Fruit fly (Drosophila melanogaster): ENCODE results near the gene X11Lbeta.

X11Lbeta gene

dm6 chrX:10621202-10621990 lies 6.1 kb upstream of the X11Lbeta start (continued):
- no peak for TF ChIP-seq MESR4 (GFP tag; optimal IDR thresholded peaks at IDR 0.05)
- TF ChIP-seq grn (GFP tag; optimal IDR thresholded peaks at IDR 0.05), result no peak
- no peak for TF ChIP-seq zen2 (GFP tag; IDR thresholded peaks at IDR 0.05; ENCODE audit: partially characterized antibody)
- TF ChIP-seq nerfin-1 (tag; optimal IDR thresholded peaks at IDR 0.05), result peak; percentile 9
- no peak for TF ChIP-seq gfzf (GFP tag; optimal IDR thresholded peaks at IDR 0.05)
- no peak for TF ChIP-seq Nf-YB (GFP tag; optimal IDR thresholded peaks at IDR 0.05)
- no peak for TF ChIP-seq Oaz (GFP tag; IDR thresholded peaks at IDR 0.05)
- no peak for TF ChIP-seq CG13296 (GFP tag; optimal IDR thresholded peaks at IDR 0.05)
- no peak for TF ChIP-seq Mad (GFP tag; optimal IDR thresholded peaks at IDR 0.05)
- no peak for TF ChIP-seq Blimp-1 (GFP tag; optimal IDR thresholded peaks at IDR 0.05)
- TF ChIP-seq seq (GFP tag; IDR thresholded peaks at IDR 0.05), result 0 out of 2 replicates have a peak, but pooled peaks have one; percentile 27
- peak; percentile 57 for TF ChIP-seq Hey (tag; optimal IDR thresholded peaks at IDR 0.05)
- TF ChIP-seq mam (GFP tag; optimal IDR thresholded peaks at IDR 0.05), result no peak
- TF ChIP-seq CG7556 (GFP tag; optimal IDR thresholded peaks at IDR 0.05), result no peak
- TF ChIP-seq cg (GFP tag; optimal IDR thresholded peaks at IDR 0.05), result peak; percentile 55
- TF ChIP-seq onecut (GFP tag; IDR thresholded peaks at IDR 0.05), result no peak
- no peak for TF ChIP-seq CG5245 (GFP tag; optimal IDR thresholded peaks at IDR 0.05)
- TF ChIP-seq Ets97D (GFP tag; optimal IDR thresholded peaks at IDR 0.05), result no peak
- no peak for TF ChIP-seq CG18262 (tag; optimal IDR thresholded peaks at IDR 0.05)
- TF ChIP-seq Deaf1 (tag; optimal IDR thresholded peaks at IDR 0.05), result no peak
- TF ChIP-seq CG10366 (GFP tag; IDR thresholded peaks at IDR 0.05), result no peak
- no peak for TF ChIP-seq mld (GFP tag; IDR thresholded peaks at IDR 0.05; ENCODE audit: partially characterized antibody)
- no peak for TF ChIP-seq CG4854 (GFP tag; optimal IDR thresholded peaks at IDR 0.05)
- TF ChIP-seq NfI (GFP tag; optimal IDR thresholded peaks at IDR 0.05), result no peak
- TF ChIP-seq knrl (GFP tag; IDR thresholded peaks at IDR 0.05; ENCODE audit: partially characterized antibody), result no peak
- TF ChIP-seq slou (GFP tag; optimal IDR thresholded peaks at IDR 0.05), result no peak
- no peak for TF ChIP-seq vfl (GFP tag; optimal IDR thresholded peaks at IDR 0.05)
- TF ChIP-seq Jarid2 (GFP tag; optimal IDR thresholded peaks at IDR 0.05), result no peak
- no peak for TF ChIP-seq repo (GFP tag; optimal IDR thresholded peaks at IDR 0.05)
- no peak for TF ChIP-seq CG31441 (GFP tag; IDR thresholded peaks at IDR 0.05)
- TF ChIP-seq CG11504 (tag; optimal IDR thresholded peaks at IDR 0.05), result no peak
- TF ChIP-seq Scr (GFP tag; IDR thresholded peaks at IDR 0.05; ENCODE audit: partially characterized antibody), result no peak
- no peak for TF ChIP-seq nom (GFP tag; optimal IDR thresholded peaks at IDR 0.05)
- TF ChIP-seq CG31388 (GFP tag; optimal IDR thresholded peaks at IDR 0.05), result no peak
- TF ChIP-seq inv (GFP tag; IDR thresholded peaks at IDR 0.05; ENCODE audit: partially characterized antibody), result no peak
- TF ChIP-seq B-H1 (GFP tag; IDR thresholded peaks at IDR 0.05), result no peak
- TF ChIP-seq YL-1 (GFP tag; optimal IDR thresholded peaks at IDR 0.05), result no peak
- peak; percentile 13 for TF ChIP-seq stwl (tag; optimal IDR thresholded peaks at IDR 0.05)
- TF ChIP-seq CG3847 (GFP tag; IDR thresholded peaks at IDR 0.05), result no peak
- no peak for TF ChIP-seq peb (GFP tag; IDR thresholded peaks at IDR 0.05)
- no peak for TF ChIP-seq CG12299 (tag; optimal IDR thresholded peaks at IDR 0.05)
- TF ChIP-seq CG1602 (GFP tag; optimal IDR thresholded peaks at IDR 0.05), result no peak
- TF ChIP-seq CG7928 (GFP tag; optimal IDR thresholded peaks at IDR 0.05), result peak; percentile 82
- TF ChIP-seq CG34376 (GFP tag; optimal IDR thresholded peaks at IDR 0.05), result no peak
- TF ChIP-seq unc-4 (GFP tag; IDR thresholded peaks at IDR 0.05; ENCODE audit: partially characterized antibody), result 0 out of 2 replicates have a peak, but pooled peaks have one; percentile 14
- no peak for TF ChIP-seq CG4424 (GFP tag; optimal IDR thresholded peaks at IDR 0.05)
- TF ChIP-seq ewg (GFP tag; optimal IDR thresholded peaks at IDR 0.05), result peak; percentile 95
- TF ChIP-seq Trl (optimal IDR thresholded peaks at IDR 0.05), result peak; percentile 23 to 54
- TF ChIP-seq Trl (GFP tag; optimal IDR thresholded peaks at IDR 0.05), result no peak
